Worm (Caenorhabditis elegans) whole organism, midembryonic: Measurements from ENCODE around the gene sym-3.

Experiments
- T22C8.4 ChIP-seq: fragments of 200-800 bp; sonication (Bioruptor generic); IDR thresholded peaks from 2 replicates; pipeline ENCODE4 v1.3.6; 2022; ENCODE audit warnings: missing genetic modification characterization, missing compliant biosample characterization
- cog-1 ChIP-seq: sonication (generic microtip); optimal IDR thresholded peaks from 2 replicates; lab custom pipeline; 2016; ENCODE audit warnings: missing genetic modification characterization, missing compliant biosample characterization
- flt-1 ChIP-seq: fragments of 200-800 bp; sonication (Bioruptor generic); IDR thresholded peaks from 2 replicates; pipeline ENCODE4 v1.3.6; 2022; ENCODE audit warnings: missing genetic modification characterization, missing compliant biosample characterization
- klf-2 ChIP-seq: fragments of 200-800 bp; sonication (Bioruptor generic); conservative IDR thresholded peaks from 2 replicates; pipeline ENCODE4 v1.3.6; 2022; ENCODE audit warnings: missing genetic modification reagents, missing genetic modification characterization, missing compliant biosample characterization
- med-1 ChIP-seq: sonication (generic microtip); optimal IDR thresholded peaks from 2 replicates; lab custom pipeline; 2017; ENCODE audit warnings: missing genetic modification characterization, mild to moderate bottlenecking, missing compliant biosample characterization, antibody characterized with exemption, missing genetic modification reagents; ENCODE audit not compliant: insufficient read depth
- ref-1 ChIP-seq: fragments of 200-800 bp; sonication (Bioruptor generic); conservative IDR thresholded peaks from 2 replicates; pipeline ENCODE4 v1.3.6; 2022; ENCODE audit warnings: missing genetic modification reagents, missing genetic modification characterization, missing compliant biosample characterization
- ztf-29 ChIP-seq: fragments of 200-800 bp; sonication (Bioruptor generic); IDR thresholded peaks from 2 replicates; pipeline ENCODE4 v1.3.6; 2022; ENCODE audit warnings: missing genetic modification reagents, missing genetic modification characterization, missing compliant biosample characterization

ce11 chrX:5786193-5786592, 12.6 kb downstream of the sym-3 start, which contains the start of gene F46G11.6:
- TF ChIP-seq cog-1 (no peak), flt-1 (GFP tag; lab: Robert Waterston, UW) (no peak), ref-1 (GFP tag; lab: Robert Waterston, UW) (no peak), ztf-29 (GFP tag; lab: Robert Waterston, UW) (no peak), klf-2 (no peak), med-1 (no peak), T22C8.4 (GFP tag; lab: Robert Waterston, UW) (no peak)
